Worm (Caenorhabditis elegans) whole organism, late embryonic: Measurements from ENCODE around the gene nhr-71.
A peak's percentile ranks its signal among the peaks of the same experiment; 100 is the strongest.

Source experiments
- C38D4.7 ChIP-seq: fragments of 200-800 bp; sonication (Bioruptor generic); optimal IDR thresholded peaks from 2 replicates; lab custom pipeline; 2018; ENCODE audit warnings: mild to moderate bottlenecking, missing genetic modification characterization, moderate library complexity, missing compliant biosample characterization
- F13H6.1 ChIP-seq: sonication (generic microtip); optimal IDR thresholded peaks from 2 replicates; lab custom pipeline; 2016; ENCODE audit warnings: missing genetic modification characterization, missing compliant biosample characterization
- K02D7.2 ChIP-seq: sonication (generic microtip); optimal IDR thresholded peaks from 2 replicates; lab custom pipeline; 2017; ENCODE audit warnings: mild to moderate bottlenecking, missing genetic modification characterization, missing compliant biosample characterization
- T23F11.4 ChIP-seq: fragments of 200-800 bp; sonication (Bioruptor generic); optimal IDR thresholded peaks from 2 replicates; lab custom pipeline; 2018; ENCODE audit warnings: mild to moderate bottlenecking, missing genetic modification characterization, missing compliant biosample characterization
- Y22D7AL.16 ChIP-seq: sonication (generic microtip); optimal IDR thresholded peaks from 2 replicates; lab custom pipeline; 2016; ENCODE audit warnings: missing genetic modification characterization, missing compliant biosample characterization
- ama-1 ChIP-seq: fragments of 150-350 bp; optimal IDR thresholded peaks from 2 replicates; lab custom pipeline; 2014
- ceh-14 ChIP-seq: sonication (generic microtip); optimal IDR thresholded peaks from 2 replicates; lab custom pipeline; 2016; ENCODE audit warnings: missing genotype, missing genetic modification characterization, missing compliant biosample characterization
- ceh-18 ChIP-seq: sonication (generic microtip); optimal IDR thresholded peaks from 2 replicates; lab custom pipeline; 2016; ENCODE audit warnings: missing genetic modification characterization, missing compliant biosample characterization
- ceh-2 ChIP-seq: sonication (generic microtip); optimal IDR thresholded peaks from 2 replicates; lab custom pipeline; 2016; ENCODE audit warnings: missing genotype, missing genetic modification characterization, missing compliant biosample characterization
- ceh-22 ChIP-seq: sonication (generic microtip); optimal IDR thresholded peaks from 2 replicates; lab custom pipeline; 2017; ENCODE audit warnings: missing biosample characterization, missing genetic modification characterization
- ceh-30 ChIP-seq: fragments of 150-350 bp; optimal IDR thresholded peaks from 2 replicates; lab custom pipeline; 2014; ENCODE audit warnings: missing biosample characterization, missing genetic modification characterization
- ceh-45 ChIP-seq: fragments of 200-800 bp; sonication (Bioruptor generic); IDR thresholded peaks from 2 replicates; pipeline ENCODE4 v1.3.6; 2022; ENCODE audit warnings: missing genetic modification reagents, missing genetic modification characterization, missing compliant biosample characterization
- ceh-6 ChIP-seq: fragments of 200-800 bp; sonication (Bioruptor generic); optimal IDR thresholded peaks from 2 replicates; lab custom pipeline; 2018; ENCODE audit warnings: mild to moderate bottlenecking, missing genetic modification characterization, missing compliant biosample characterization
- ceh-9 ChIP-seq: sonication (generic microtip); optimal IDR thresholded peaks from 2 replicates; lab custom pipeline; 2016; ENCODE audit warnings: mild to moderate bottlenecking, missing genetic modification characterization, inconsistent platforms, missing compliant biosample characterization
- che-1 ChIP-seq: sonication (generic microtip); optimal IDR thresholded peaks from 2 replicates; lab custom pipeline; 2016; ENCODE audit warnings: mild to moderate bottlenecking, missing genetic modification characterization, missing compliant biosample characterization
- dmd-4 ChIP-seq: sonication (generic microtip); optimal IDR thresholded peaks from 2 replicates; lab custom pipeline; 2016; ENCODE audit warnings: borderline replicate concordance, missing genetic modification characterization, missing compliant biosample characterization
- dve-1 ChIP-seq: sonication (generic microtip); optimal IDR thresholded peaks from 2 replicates; lab custom pipeline; 2017; ENCODE audit warnings: antibody characterized with exemption, mild to moderate bottlenecking, missing genetic modification characterization, missing compliant biosample characterization
- elt-4 ChIP-seq: sonication (generic microtip); optimal IDR thresholded peaks from 2 replicates; lab custom pipeline; 2016; ENCODE audit warnings: missing genetic modification characterization, missing compliant biosample characterization
- ets-4 ChIP-seq: sonication (generic microtip); optimal IDR thresholded peaks from 2 replicates; lab custom pipeline; 2016; ENCODE audit warnings: missing genetic modification characterization, missing compliant biosample characterization
- fax-1 ChIP-seq: sonication (generic microtip); optimal IDR thresholded peaks from 2 replicates; lab custom pipeline; 2016; ENCODE audit warnings: missing genotype, missing genetic modification characterization, missing compliant biosample characterization
- fkh-6 ChIP-seq: sonication (generic microtip); optimal IDR thresholded peaks from 2 replicates; lab custom pipeline; 2016; ENCODE audit warnings: missing genetic modification characterization, missing compliant biosample characterization
- hlh-13 ChIP-seq: fragments of 200-800 bp; sonication (Bioruptor generic); optimal IDR thresholded peaks from 2 replicates; lab custom pipeline; 2018; ENCODE audit warnings: mild to moderate bottlenecking, missing genetic modification characterization, missing compliant biosample characterization
- hlh-15 ChIP-seq: sonication (generic microtip); optimal IDR thresholded peaks from 2 replicates; lab custom pipeline; 2016; ENCODE audit warnings: missing genetic modification characterization, missing compliant biosample characterization
- hlh-6 ChIP-seq: sonication (generic microtip); optimal IDR thresholded peaks from 2 replicates; lab custom pipeline; 2016; ENCODE audit warnings: missing genotype, missing genetic modification characterization, missing compliant biosample characterization
- hlh-8 ChIP-seq: sonication (generic microtip); optimal IDR thresholded peaks from 2 replicates; lab custom pipeline; 2016; ENCODE audit warnings: missing genotype, missing genetic modification characterization, missing compliant biosample characterization
- lim-6 ChIP-seq: sonication (generic microtip); optimal IDR thresholded peaks from 2 replicates; lab custom pipeline; 2016; ENCODE audit warnings: missing genetic modification characterization, missing compliant biosample characterization
- madf-2 ChIP-seq: sonication (generic microtip); optimal IDR thresholded peaks from 2 replicates; lab custom pipeline; 2017; ENCODE audit warnings: missing genetic modification characterization, missing compliant biosample characterization
- nhr-11 ChIP-seq: fragments of 150-350 bp; optimal IDR thresholded peaks from 2 replicates; lab custom pipeline; 2014; ENCODE audit warnings: missing biosample characterization, missing genetic modification characterization
- nhr-232 ChIP-seq: sonication (generic microtip); optimal IDR thresholded peaks from 2 replicates; lab custom pipeline; 2016; ENCODE audit warnings: missing genetic modification characterization, missing compliant biosample characterization
- npax-4 ChIP-seq: sonication (generic microtip); optimal IDR thresholded peaks from 2 replicates; lab custom pipeline; 2016; ENCODE audit warnings: missing genetic modification characterization, missing compliant biosample characterization
- odd-2 ChIP-seq: sonication (generic microtip); optimal IDR thresholded peaks from 2 replicates; lab custom pipeline; 2017; ENCODE audit warnings: antibody characterized with exemption, mild to moderate bottlenecking, missing genetic modification characterization, missing compliant biosample characterization
- pag-3 ChIP-seq: sonication (generic microtip); optimal IDR thresholded peaks from 2 replicates; lab custom pipeline; 2016; ENCODE audit warnings: missing compliant biosample characterization, missing genetic modification characterization, borderline replicate concordance
- pat-9 ChIP-seq: fragments of 200-800 bp; sonication (Bioruptor generic); optimal IDR thresholded peaks from 2 replicates; lab custom pipeline; 2018; ENCODE audit warnings: mild to moderate bottlenecking, missing genetic modification characterization, moderate library complexity, missing compliant biosample characterization
- pax-1 ChIP-seq: fragments of 150-350 bp; optimal IDR thresholded peaks from 2 replicates; lab custom pipeline; 2014; ENCODE audit warnings: missing biosample characterization, missing genetic modification characterization
- pha-2 ChIP-seq: sonication (generic microtip); optimal IDR thresholded peaks from 2 replicates; lab custom pipeline; 2017; ENCODE audit warnings: mild to moderate bottlenecking, missing genetic modification characterization, missing compliant biosample characterization
- pha-4 ChIP-seq: fragments of 150-350 bp; optimal IDR thresholded peaks from 2 replicates; lab custom pipeline; 2018; ENCODE audit warnings: missing biosample characterization, missing genetic modification reagents, missing genetic modification characterization
- pros-1 ChIP-seq: fragments of 150-350 bp; optimal IDR thresholded peaks from 2 replicates; lab custom pipeline; 2014; ENCODE audit warnings: missing biosample characterization, missing genetic modification reagents, missing genetic modification characterization
- ref-2 ChIP-seq: sonication (generic microtip); optimal IDR thresholded peaks from 2 replicates; lab custom pipeline; 2016; ENCODE audit warnings: missing genetic modification characterization, missing compliant biosample characterization
- rnt-1 ChIP-seq: sonication (generic microtip); optimal IDR thresholded peaks from 2 replicates; lab custom pipeline; 2016; ENCODE audit warnings: missing genetic modification characterization, missing compliant biosample characterization
- sdc-2 ChIP-seq: sonication (generic microtip); optimal IDR thresholded peaks from 2 replicates; lab custom pipeline; 2016; ENCODE audit warnings: missing genotype, missing genetic modification characterization, missing compliant biosample characterization
- tbx-2 ChIP-seq: sonication (generic microtip); optimal IDR thresholded peaks from 2 replicates; lab custom pipeline; 2016; ENCODE audit warnings: missing genetic modification characterization, missing compliant biosample characterization
- tbx-7 ChIP-seq: sonication (generic microtip); optimal IDR thresholded peaks from 2 replicates; lab custom pipeline; 2016; ENCODE audit warnings: missing genotype, missing genetic modification characterization, missing compliant biosample characterization
- ttx-3 ChIP-seq: sonication (generic microtip); optimal IDR thresholded peaks from 2 replicates; lab custom pipeline; 2016; ENCODE audit warnings: missing genetic modification reagents, missing genetic modification characterization, missing compliant biosample characterization
- unc-42 ChIP-seq: sonication (generic microtip); optimal IDR thresholded peaks from 2 replicates; lab custom pipeline; 2016; ENCODE audit warnings: missing genotype, missing genetic modification characterization, missing compliant biosample characterization
- unc-86 ChIP-seq: sonication (generic microtip); optimal IDR thresholded peaks from 2 replicates; lab custom pipeline; 2016; ENCODE audit warnings: missing genetic modification characterization, missing compliant biosample characterization
- zip-5 ChIP-seq: sonication (generic microtip); optimal IDR thresholded peaks from 2 replicates; lab custom pipeline; 2016; ENCODE audit warnings: missing genetic modification characterization, missing compliant biosample characterization

nhr-71 gene

DNA sequence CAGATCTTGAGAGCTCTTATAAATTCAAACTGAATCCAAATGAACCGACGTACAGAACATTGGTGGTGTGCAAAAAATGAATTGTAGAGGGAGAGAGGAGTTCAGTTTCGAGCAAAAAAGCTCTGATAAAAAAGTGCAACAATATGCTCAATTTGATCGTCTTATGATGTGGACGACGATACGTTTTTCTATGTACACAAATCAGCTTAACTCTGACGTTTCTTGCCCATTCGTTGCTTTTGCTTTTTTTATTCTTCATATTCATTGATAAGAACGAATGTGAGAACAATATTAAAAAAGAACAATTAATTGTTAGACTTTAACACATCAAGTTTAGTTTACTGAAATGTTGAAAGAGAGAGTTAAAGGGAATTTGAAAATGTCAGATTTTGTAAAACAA is 27.0 kb downstream of the nhr-71 start:
- TF ChIP-seq ama-1 (lab: Kevin White, UChicago) (no peak), hlh-13 (GFP tag; lab: Kevin White, UChicago) (no peak), C38D4.7 (GFP tag; lab: Kevin White, UChicago) (no peak), pax-1 (tag; lab: Kevin White, UChicago) (no peak), ceh-30 (tag; lab: Kevin White, UChicago) (no peak), ref-2 (tag; lab: Kevin White, UChicago) (no peak), pha-2 (tag; lab: Kevin White, UChicago) (no peak), lim-6 (tag; lab: Kevin White, UChicago) (no peak), pros-1 (tag; lab: Kevin White, UChicago) (no peak), ceh-2 (tag; lab: Kevin White, UChicago) (no peak), ceh-9 (tag; lab: Kevin White, UChicago) (no peak), ceh-18 (tag; lab: Kevin White, UChicago) (no peak), tbx-2 (tag; lab: Kevin White, UChicago) (no peak), ceh-22 (tag; lab: Kevin White, UChicago) (no peak), hlh-6 (tag; lab: Kevin White, UChicago) (no peak), fkh-6 (tag; lab: Kevin White, UChicago) (no peak), ets-4 (tag; lab: Kevin White, UChicago) (no peak), unc-86 (tag; lab: Kevin White, UChicago) (no peak), hlh-8 (tag; lab: Kevin White, UChicago) (no peak)
- TF ChIP-seq, all 69 proteins: peak for 0

DNA sequence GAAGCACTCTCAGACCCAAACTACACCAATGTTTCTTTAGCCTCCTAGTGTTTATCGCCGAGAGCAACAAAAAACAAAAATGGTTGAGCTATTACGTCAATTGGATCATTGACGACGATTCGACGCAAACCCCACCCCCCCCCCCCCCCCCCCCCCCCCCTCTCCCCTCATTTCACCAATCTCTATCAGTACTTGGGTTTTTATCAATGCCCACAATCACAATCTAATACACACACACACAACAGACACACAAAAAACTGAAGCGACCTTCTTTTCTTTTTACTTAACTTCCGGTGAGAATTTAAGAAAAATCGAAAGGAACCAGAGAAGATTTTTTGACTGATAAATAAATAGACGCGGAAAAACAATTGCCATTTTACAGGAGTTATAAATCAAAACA is 28.4 kb downstream of the nhr-71 start:
- TF ChIP-seq dve-1 (tag; lab: Kevin White, UChicago): no peak
- TF ChIP-seq ceh-18 (tag; lab: Kevin White, UChicago): no peak
- TF ChIP-seq fkh-6 (tag; lab: Kevin White, UChicago): no peak
- TF ChIP-seq F13H6.1 (tag; lab: Kevin White, UChicago): no peak
- TF ChIP-seq sdc-2 (tag; lab: Kevin White, UChicago): no peak
- TF ChIP-seq nhr-11 (tag; lab: Kevin White, UChicago): no peak
- no peak for TF ChIP-seq zip-5 (tag; lab: Kevin White, UChicago)
- TF ChIP-seq che-1 (tag; lab: Kevin White, UChicago): no peak
- TF ChIP-seq dmd-4: no peak
- no peak for TF ChIP-seq ceh-22 (tag; lab: Kevin White, UChicago)
- TF ChIP-seq elt-4 (tag; lab: Kevin White, UChicago): no peak
- no peak for TF ChIP-seq ceh-14 (tag; lab: Kevin White, UChicago)
- no peak for TF ChIP-seq T23F11.4 (GFP tag; lab: Kevin White, UChicago)
- TF ChIP-seq fax-1 (tag; lab: Kevin White, UChicago): no peak
- no peak for TF ChIP-seq unc-86 (tag; lab: Kevin White, UChicago)
- TF ChIP-seq, all 69 proteins: peak for 0

DNA sequence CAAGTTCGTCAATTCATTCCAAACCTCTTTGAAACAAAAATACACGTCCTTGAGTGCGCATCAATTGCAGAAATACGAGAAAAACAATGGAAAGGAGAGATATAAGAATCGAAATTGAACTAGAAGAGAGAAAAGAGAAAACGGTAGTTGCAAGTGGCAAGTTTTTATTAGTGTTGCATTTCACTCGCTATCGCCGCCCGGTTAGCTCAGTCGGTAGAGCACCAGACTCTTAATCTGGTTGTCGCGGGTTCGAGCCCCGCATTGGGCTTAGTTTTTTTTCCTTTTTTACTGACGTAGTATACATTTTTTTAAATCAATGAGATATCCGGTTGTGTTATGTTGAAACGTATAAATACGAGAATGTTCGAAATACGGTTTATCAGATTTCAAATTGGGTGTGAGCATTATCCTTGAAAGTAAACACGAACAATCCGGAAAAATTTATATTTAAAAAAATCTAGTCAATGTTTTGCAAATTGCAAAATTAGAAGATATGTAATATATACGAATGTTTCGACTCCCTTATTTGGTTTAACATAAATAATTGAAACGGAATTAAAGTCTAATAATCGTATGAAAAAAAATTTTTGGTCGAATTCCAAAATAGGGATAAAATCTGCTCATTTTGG is 34.4 kb downstream of the nhr-71 start:
- no peak for TF ChIP-seq unc-42 (tag; lab: Kevin White, UChicago)
- peak; percentile 40; the same call in 1 of the 2 replicates for TF ChIP-seq ceh-45
- no peak for TF ChIP-seq nhr-11 (tag; lab: Kevin White, UChicago)
- peak; percentile 1 for TF ChIP-seq nhr-232
- no peak for TF ChIP-seq pha-4 (tag; lab: Kevin White, UChicago)
- TF ChIP-seq ceh-6 (GFP tag; lab: Kevin White, UChicago): no peak
- no peak for TF ChIP-seq pag-3
- no peak for TF ChIP-seq pax-1 (tag; lab: Kevin White, UChicago)
- TF ChIP-seq ceh-14 (tag; lab: Kevin White, UChicago): peak; percentile 37
- no peak for TF ChIP-seq rnt-1 (tag; lab: Kevin White, UChicago)
- TF ChIP-seq tbx-7 (tag; lab: Kevin White, UChicago): no peak
- no peak for TF ChIP-seq pros-1 (tag; lab: Kevin White, UChicago)
- peak; percentile 32 for TF ChIP-seq che-1 (tag; lab: Kevin White, UChicago)
- TF ChIP-seq fkh-6 (tag; lab: Kevin White, UChicago): peak; percentile 14
- no peak for TF ChIP-seq odd-2 (tag; lab: Kevin White, UChicago)
- TF ChIP-seq ttx-3: peak; percentile 9
- TF ChIP-seq C38D4.7 (GFP tag; lab: Kevin White, UChicago): no peak
- TF ChIP-seq Y22D7AL.16 (tag; lab: Kevin White, UChicago): peak; percentile 26
- no peak for TF ChIP-seq ets-4 (tag; lab: Kevin White, UChicago)
- no peak for TF ChIP-seq npax-4
- peak; percentile 4 for TF ChIP-seq fax-1 (tag; lab: Kevin White, UChicago)
- peak; percentile 36 for TF ChIP-seq dve-1 (tag; lab: Kevin White, UChicago)
- no peak for TF ChIP-seq hlh-8 (tag; lab: Kevin White, UChicago)
- peak; percentile 11 for TF ChIP-seq madf-2 (tag; lab: Kevin White, UChicago)
- TF ChIP-seq lim-6 (tag; lab: Kevin White, UChicago): no peak
- TF ChIP-seq pat-9 (tag; lab: Kevin White, UChicago): peak; percentile 21
- no peak for TF ChIP-seq K02D7.2 (tag; lab: Kevin White, UChicago)
- no peak for TF ChIP-seq F13H6.1 (tag; lab: Kevin White, UChicago)
- peak; percentile 4 for TF ChIP-seq hlh-15
- TF ChIP-seq ref-2 (tag; lab: Kevin White, UChicago): no peak
